Fruit fly (Drosophila melanogaster) whole organism, embryonic: Measurements from ENCODE around the gene CG42759.
A peak's percentile ranks its signal among the peaks of the same experiment; 100 is the strongest.

ENCODE experiments used
- CG15514 ChIP-seq: fragments of 200-800 bp; sonication (Bioruptor generic); optimal IDR thresholded peaks from 3 replicates; lab custom pipeline; 2017; ENCODE audit warnings: missing biosample characterization, missing genetic modification characterization, mild to moderate bottlenecking, moderate library complexity, missing genetic modification reagents
- CG17829 ChIP-seq: fragments of 200-800 bp; optimal IDR thresholded peaks from 2 replicates; lab custom pipeline; 2019; ENCODE audit warnings: missing biosample characterization, mild to moderate bottlenecking, missing genetic modification characterization, moderate library complexity
- CG6689 ChIP-seq: fragments of 200-800 bp; sonication (Bioruptor generic); IDR thresholded peaks from 2 replicates; pipeline ENCODE4 v1.3.6; 2022; ENCODE audit warnings: missing biosample characterization, missing genetic modification characterization
- PHDP ChIP-seq: fragments of 200-800 bp; sonication (Bioruptor generic); optimal IDR thresholded peaks from 3 replicates; lab custom pipeline; 2018; ENCODE audit warnings: missing biosample characterization, mild to moderate bottlenecking, missing genetic modification characterization, moderate library complexity
- ap ChIP-seq: fragments of 200-800 bp; sonication (Bioruptor generic); IDR thresholded peaks from 2 replicates; pipeline ENCODE4 v1.3.6; 2022; ENCODE audit warnings: missing biosample characterization, missing genetic modification characterization

dm6 chr3R:10111815-10112185 lies 31.1 kb upstream of the CG42759 start:
- TF ChIP-seq CG6689 (no peak), ap (GFP tag; lab: Robert Waterston, UW) (no peak), CG17829 (tag; lab: Kevin White, UChicago) (peak; percentile 32), PHDP (peak; percentile 23), CG15514 (GFP tag; lab: Kevin White, UChicago) (no peak)
